Fruit fly (Drosophila melanogaster) whole organism, pupa: ENCODE results near the gene CG31253.

Experiments used
- CG10348 ChIP-seq: fragments of 200-800 bp; sonication (Bioruptor generic); IDR thresholded peaks from 2 replicates; pipeline ENCODE4 v1.3.6; 2022; ENCODE audit warnings: missing biosample characterization, missing genetic modification characterization
- CG12605 ChIP-seq: fragments of 200-800 bp; sonication (Bioruptor generic); IDR thresholded peaks from 2 replicates; pipeline ENCODE4 v1.3.6; 2022; ENCODE audit warnings: missing biosample characterization, missing genetic modification characterization
- CG13204 ChIP-seq: fragments of 200-800 bp; sonication (Bioruptor generic); optimal IDR thresholded peaks from 2 replicates; lab custom pipeline; 2018; ENCODE audit warnings: missing biosample characterization, mild to moderate bottlenecking, missing genetic modification characterization, moderate library complexity
- CG14655 ChIP-seq: fragments of 200-800 bp; sonication (Bioruptor generic); optimal IDR thresholded peaks from 3 replicates; lab custom pipeline; 2017; ENCODE audit warnings: mild to moderate bottlenecking, missing biosample characterization, missing genetic modification reagents, missing genetic modification characterization
- CG15710 ChIP-seq: fragments of 200-800 bp; sonication (Bioruptor generic); optimal IDR thresholded peaks from 2 replicates; lab custom pipeline; 2018; ENCODE audit warnings: missing biosample characterization, mild to moderate bottlenecking, missing genetic modification characterization, moderate library complexity
- CG17806 ChIP-seq: fragments of 200-800 bp; sonication (Bioruptor generic); optimal IDR thresholded peaks from 2 replicates; lab custom pipeline; 2018; ENCODE audit warnings: missing biosample characterization, mild to moderate bottlenecking, missing genetic modification characterization, moderate library complexity
- CG32121 ChIP-seq: fragments of 200-800 bp; sonication (Bioruptor generic); IDR thresholded peaks from 2 replicates; pipeline ENCODE4 v1.3.6; 2022; ENCODE audit warnings: missing biosample characterization, missing genetic modification characterization
- CG34367 ChIP-seq: fragments of 200-800 bp; sonication (Bioruptor generic); optimal IDR thresholded peaks from 2 replicates; lab custom pipeline; 2018; ENCODE audit warnings: missing biosample characterization, mild to moderate bottlenecking, missing genetic modification characterization
- CG4496 ChIP-seq: fragments of 200-800 bp; sonication (Bioruptor generic); IDR thresholded peaks from 3 replicates; pipeline ENCODE4 v1.3.6; 2022; ENCODE audit warnings: missing biosample characterization, missing genetic modification characterization
- CG8159 ChIP-seq: fragments of 200-800 bp; sonication (Bioruptor generic); optimal IDR thresholded peaks from 3 replicates; lab custom pipeline; 2018; ENCODE audit warnings: missing biosample characterization, mild to moderate bottlenecking, missing genetic modification characterization, moderate library complexity
- CG8301 ChIP-seq: fragments of 200-800 bp; sonication (Bioruptor generic); optimal IDR thresholded peaks from 2 replicates; lab custom pipeline; 2018; ENCODE audit warnings: missing biosample characterization, mild to moderate bottlenecking, missing genetic modification characterization
- CG9948 ChIP-seq: fragments of 200-800 bp; sonication (Bioruptor generic); optimal IDR thresholded peaks from 2 replicates; lab custom pipeline; 2018; ENCODE audit warnings: missing biosample characterization, mild to moderate bottlenecking, missing genetic modification characterization, moderate library complexity
- D1 ChIP-seq: fragments of 200-800 bp; sonication (Bioruptor generic); optimal IDR thresholded peaks from 2 replicates; lab custom pipeline; 2018; ENCODE audit warnings: missing biosample characterization, mild to moderate bottlenecking, missing genetic modification characterization, moderate library complexity
- EcR ChIP-seq: fragments of 200-800 bp; sonication (Bioruptor generic); optimal IDR thresholded peaks from 3 replicates; lab custom pipeline; 2019; ENCODE audit warnings: missing biosample characterization, missing genetic modification characterization, mild to moderate bottlenecking, moderate library complexity, missing genetic modification reagents
- Ets98B ChIP-seq: fragments of 200-800 bp; sonication (Bioruptor generic); IDR thresholded peaks from 2 replicates; pipeline ENCODE4 v1.3.6; 2022; ENCODE audit warnings: missing biosample characterization, missing genetic modification characterization
- Pif1A ChIP-seq: fragments of 200-800 bp; sonication (Bioruptor generic); optimal IDR thresholded peaks from 3 replicates; lab custom pipeline; 2016; ENCODE audit warnings: missing biosample characterization, missing genetic modification characterization
- Pif1B ChIP-seq: fragments of 200-800 bp; sonication (Bioruptor generic); optimal IDR thresholded peaks from 3 replicates; lab custom pipeline; 2016; ENCODE audit warnings: missing biosample characterization, missing genetic modification characterization
- Snoo ChIP-seq: fragments of 200-800 bp; sonication (Bioruptor generic); optimal IDR thresholded peaks from 3 replicates; lab custom pipeline; 2017; ENCODE audit warnings: missing biosample characterization, mild to moderate bottlenecking, missing genetic modification characterization, inconsistent platforms
- fd96Ca ChIP-seq: fragments of 200-800 bp; sonication (Bioruptor generic); IDR thresholded peaks from 3 replicates; pipeline ENCODE4 v1.3.6; 2022; ENCODE audit warnings: missing biosample characterization, missing genetic modification characterization
- gl ChIP-seq: fragments of 200-800 bp; sonication (Bioruptor generic); optimal IDR thresholded peaks from 2 replicates; lab custom pipeline; 2018; ENCODE audit warnings: missing biosample characterization, mild to moderate bottlenecking, missing genetic modification characterization
- rn ChIP-seq: fragments of 200-800 bp; sonication (Bioruptor generic); IDR thresholded peaks from 2 replicates; pipeline ENCODE4 v1.3.6; 2022; ENCODE audit warnings: missing biosample characterization, missing genetic modification characterization

The CG31253 gene

DNA sequence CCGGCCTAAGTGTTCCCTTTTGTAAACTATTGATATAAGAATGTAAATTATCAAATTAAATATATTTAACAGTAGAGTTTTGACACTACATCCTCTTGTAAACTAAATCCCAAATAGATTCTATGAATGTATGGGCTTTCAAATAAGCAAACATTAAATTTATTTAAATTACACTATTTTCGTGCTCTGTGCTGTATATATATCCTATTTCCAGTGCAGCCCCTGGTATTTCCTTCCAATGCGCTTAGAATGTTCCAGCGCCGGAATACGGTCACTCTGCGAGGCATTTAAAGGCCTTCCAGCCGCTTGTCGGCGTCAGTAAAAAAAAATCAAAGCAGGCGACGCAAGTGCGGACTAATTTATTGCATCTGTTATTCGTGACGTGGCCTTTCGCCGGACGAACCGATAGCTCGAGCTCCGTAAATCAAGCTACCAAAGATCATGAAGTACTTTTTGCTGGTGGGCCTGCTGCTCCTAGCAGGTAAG lies 11.9 kb downstream of the CG31253 start, which contains the start of gene Gp93:
Gene Gp93 (plus strand): TSS at position 291 of the 486 bp plus-strand sequence.
- TF ChIP-seq gl (tag; lab: Kevin White, UChicago) (peak; percentile 18), D1 (tag; lab: Kevin White, UChicago) (no peak), CG12605 (peak; percentile 40; the same call in 1 of the 2 replicates), CG32121 (GFP tag; lab: Robert Waterston, UW) (peak; percentile 54; the same call in 1 of the 2 replicates), Pif1B (GFP tag; lab: Kevin White, UChicago) (no peak), CG14655 (GFP tag; lab: Kevin White, UChicago) (no peak), CG8159 (peak; percentile 59), CG4496 (GFP tag; lab: Robert Waterston, UW) (peak; percentile 82), CG8301 (peak; percentile 37), CG13204 (GFP tag; lab: Kevin White, UChicago) (peak; percentile 7), Ets98B (GFP tag; lab: Robert Waterston, UW) (peak; percentile 37), EcR (GFP tag; lab: Kevin White, UChicago) (peak; percentile 56), Snoo (tag; lab: Kevin White, UChicago) (peak; percentile 64), fd96Ca (GFP tag; lab: Robert Waterston, UW) (peak; percentile 33; the same call in 1 of the 3 replicates), rn (GFP tag; lab: Robert Waterston, UW) (no peak), CG17806 (tag; lab: Kevin White, UChicago) (peak; percentile 45), Pif1A (GFP tag; lab: Kevin White, UChicago) (no peak), CG15710 (tag; lab: Kevin White, UChicago) (peak; percentile 67), CG9948 (peak; percentile 42), CG10348 (no peak), CG34367 (tag; lab: Kevin White, UChicago) (peak; percentile 25)

DNA sequence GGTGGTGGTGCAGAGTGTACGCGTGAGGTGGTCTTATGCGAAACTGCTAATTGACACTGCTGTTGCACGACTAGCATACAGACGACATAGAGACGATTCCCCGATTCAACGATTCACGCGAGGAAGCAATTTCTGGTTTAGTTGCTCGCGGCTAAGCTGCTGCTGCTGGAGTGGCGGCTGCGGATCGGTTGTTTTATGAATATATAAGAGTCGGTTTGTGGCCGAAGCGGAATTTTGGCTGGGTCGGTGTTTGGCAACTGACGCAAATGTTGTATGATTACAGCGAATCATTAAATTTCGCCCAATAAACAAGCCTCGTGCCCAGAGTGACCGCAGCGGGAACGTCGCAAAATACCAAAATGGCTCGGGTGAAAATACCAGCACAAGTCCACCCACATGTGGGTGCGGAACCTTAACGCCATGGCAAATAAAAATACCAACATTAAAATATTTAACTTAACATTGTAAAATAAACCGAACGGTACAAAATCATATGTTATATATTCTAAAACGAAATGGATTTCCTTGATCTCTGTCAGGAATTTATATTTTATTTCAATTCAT lies 12.6 kb downstream of the CG31253 start, which contains the start of gene mfrn:
Gene mfrn (minus strand): TSS at position 340 of the 564 bp plus-strand sequence.
- TF ChIP-seq Pif1A (GFP tag; lab: Kevin White, UChicago) (no peak), CG34367 (tag; lab: Kevin White, UChicago) (no peak), Snoo (tag; lab: Kevin White, UChicago) (no peak), fd96Ca (GFP tag; lab: Robert Waterston, UW) (no peak), EcR (GFP tag; lab: Kevin White, UChicago) (no peak), CG9948 (no peak), CG8301 (no peak), CG4496 (GFP tag; lab: Robert Waterston, UW) (no peak), gl (tag; lab: Kevin White, UChicago) (no peak), D1 (tag; lab: Kevin White, UChicago) (no peak), Ets98B (GFP tag; lab: Robert Waterston, UW) (no peak), Pif1B (GFP tag; lab: Kevin White, UChicago) (no peak), CG8159 (no peak), CG14655 (GFP tag; lab: Kevin White, UChicago) (no peak)

DNA sequence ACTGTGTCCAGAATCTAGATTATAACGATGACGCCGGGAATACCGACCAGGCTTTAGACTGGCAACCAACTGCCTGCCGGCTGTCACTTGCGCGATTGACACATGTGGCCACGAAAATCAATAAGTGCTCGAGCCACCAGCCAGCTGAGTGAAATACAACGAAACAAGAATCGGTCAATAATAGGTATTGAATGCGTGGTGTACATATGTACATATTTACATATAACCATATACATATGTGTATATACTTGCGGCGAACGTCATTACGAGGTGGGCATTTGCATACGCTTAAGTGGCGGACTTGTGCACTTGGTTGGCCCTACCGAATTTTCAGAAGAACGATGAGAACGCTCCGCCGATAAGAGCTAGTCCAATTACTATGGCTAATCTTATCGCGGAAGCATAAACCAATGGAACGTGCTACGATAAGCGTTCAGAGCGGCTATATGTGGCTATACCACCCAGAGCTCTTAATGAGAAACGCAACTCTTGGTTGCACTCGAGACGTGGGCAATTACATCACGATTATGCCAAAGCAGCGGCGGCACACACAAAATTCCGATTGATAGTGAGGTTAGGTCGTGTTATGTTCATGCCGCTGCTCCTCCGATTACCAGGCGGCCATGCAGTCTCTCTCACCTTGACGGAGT lies 13.7 kb downstream of the CG31253 start:
- no peak for TF ChIP-seq CG8301
- no peak for TF ChIP-seq Snoo (tag; lab: Kevin White, UChicago)
- TF ChIP-seq CG34367 (tag; lab: Kevin White, UChicago) = no peak
- no peak for TF ChIP-seq CG14655 (GFP tag; lab: Kevin White, UChicago)
- no peak for TF ChIP-seq CG17806 (tag; lab: Kevin White, UChicago)
- no peak for TF ChIP-seq CG15710 (tag; lab: Kevin White, UChicago)
- no peak for TF ChIP-seq CG4496 (GFP tag; lab: Robert Waterston, UW)
- TF ChIP-seq Pif1B (GFP tag; lab: Kevin White, UChicago) = no peak
- TF ChIP-seq CG8159 = no peak
- no peak for TF ChIP-seq CG10348
- TF ChIP-seq EcR (GFP tag; lab: Kevin White, UChicago) = no peak
- TF ChIP-seq CG32121 (GFP tag; lab: Robert Waterston, UW) = no peak
- no peak for TF ChIP-seq D1 (tag; lab: Kevin White, UChicago)
- no peak for TF ChIP-seq Pif1A (GFP tag; lab: Kevin White, UChicago)
- TF ChIP-seq fd96Ca (GFP tag; lab: Robert Waterston, UW) = no peak
- TF ChIP-seq rn (GFP tag; lab: Robert Waterston, UW) = no peak
- no peak for TF ChIP-seq CG13204 (GFP tag; lab: Kevin White, UChicago)
- no peak for TF ChIP-seq CG9948
- no peak for TF ChIP-seq CG12605
- no peak for TF ChIP-seq gl (tag; lab: Kevin White, UChicago)

DNA sequence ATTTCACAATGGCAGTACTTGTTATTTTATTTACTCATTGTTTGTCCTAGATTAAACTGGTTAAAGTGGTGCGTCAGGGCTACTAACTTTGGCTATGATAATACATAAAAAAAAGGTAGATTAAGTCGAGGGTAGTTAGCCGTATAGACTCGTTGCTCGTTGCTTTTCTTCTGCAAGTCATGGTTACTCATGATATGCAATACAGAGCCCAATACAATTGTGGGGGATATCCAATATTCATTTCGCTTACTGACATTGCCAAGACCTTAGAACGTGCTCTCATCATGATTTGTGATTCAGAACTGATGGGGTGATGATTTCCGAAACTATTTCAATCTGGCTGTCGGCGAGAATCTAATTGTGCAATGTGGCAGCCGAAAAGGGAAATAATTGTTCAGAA lies 15.0 kb downstream of the CG31253 start:
- no peak for TF ChIP-seq CG13204 (GFP tag; lab: Kevin White, UChicago)
- no peak for TF ChIP-seq CG15710 (tag; lab: Kevin White, UChicago)
- TF ChIP-seq D1 (tag; lab: Kevin White, UChicago) = no peak
- TF ChIP-seq CG8301 = no peak
- TF ChIP-seq CG32121 (GFP tag; lab: Robert Waterston, UW) = no peak
- no peak for TF ChIP-seq CG12605
- TF ChIP-seq Pif1A (GFP tag; lab: Kevin White, UChicago) = no peak
- TF ChIP-seq rn (GFP tag; lab: Robert Waterston, UW) = no peak
- no peak for TF ChIP-seq CG17806 (tag; lab: Kevin White, UChicago)
